Worm (Caenorhabditis elegans) whole organism, L3 larva: Measurements from ENCODE around the gene dhs-27.

ENCODE experiments used
- nhr-237 ChIP-seq: fragments of 150-350 bp; optimal IDR thresholded peaks from 2 replicates; lab custom pipeline; 2014; ENCODE audit warnings: missing biosample characterization, missing genetic modification characterization
- pha-4 ChIP-seq: fragments of 150-350 bp; optimal IDR thresholded peaks from 2 replicates; lab custom pipeline; 2014; ENCODE audit warnings: missing biosample characterization, missing genetic modification reagents, missing genetic modification characterization

ce11 chrX:3416063-3416462, 1.6 kb upstream of the dhs-27 start:
- no peak for TF ChIP-seq pha-4 (tag; lab: Kevin White, UChicago)
- no peak for TF ChIP-seq nhr-237 (tag; lab: Kevin White, UChicago)
